Fruit fly (Drosophila melanogaster) whole organism, embryonic: ENCODE measurements around the gene CG7550.

Source experiments
- Aef1 ChIP-seq: fragments of 200-800 bp; sonication (Bioruptor generic); IDR thresholded peaks from 3 replicates; pipeline ENCODE4 v1.3.6; 2022; ENCODE audit warnings: missing biosample characterization, missing genetic modification characterization
- Atf6 ChIP-seq: fragments of 200-800 bp; sonication (Bioruptor generic); IDR thresholded peaks from 2 replicates; pipeline ENCODE4 v1.3.6; 2022; ENCODE audit warnings: missing biosample characterization, missing genetic modification characterization
- Blimp-1 ChIP-seq: fragments of 200-800 bp; sonication (Bioruptor generic); optimal IDR thresholded peaks from 3 replicates; lab custom pipeline; 2018; ENCODE audit warnings: missing biosample characterization, missing genetic modification characterization, mild to moderate bottlenecking, moderate library complexity, missing genetic modification reagents
- CG10274 ChIP-seq: fragments of 200-800 bp; sonication (Bioruptor generic); optimal IDR thresholded peaks from 3 replicates; lab custom pipeline; 2017; ENCODE audit warnings: missing biosample characterization, mild to moderate bottlenecking, missing genetic modification characterization
- CG11560 ChIP-seq: fragments of 200-800 bp; sonication (Bioruptor generic); IDR thresholded peaks from 3 replicates; pipeline ENCODE4 v1.3.6; 2022; ENCODE audit warnings: missing biosample characterization, missing genetic modification characterization
- CG12769 ChIP-seq: fragments of 200-800 bp; sonication (Bioruptor generic); optimal IDR thresholded peaks from 2 replicates; lab custom pipeline; 2019; ENCODE audit warnings: missing biosample characterization, mild to moderate bottlenecking, missing genetic modification characterization, moderate library complexity
- CG14441 ChIP-seq: fragments of 200-800 bp; sonication (Bioruptor generic); IDR thresholded peaks from 2 replicates; pipeline ENCODE4 v1.3.6; 2022; ENCODE audit warnings: missing biosample characterization, missing genetic modification characterization
- CG14965 ChIP-seq: fragments of 200-800 bp; sonication (Bioruptor generic); optimal IDR thresholded peaks from 2 replicates; lab custom pipeline; 2016; ENCODE audit warnings: missing biosample characterization, missing genetic modification characterization, borderline replicate concordance
- CG15514 ChIP-seq: fragments of 200-800 bp; sonication (Bioruptor generic); optimal IDR thresholded peaks from 3 replicates; lab custom pipeline; 2017; ENCODE audit warnings: missing biosample characterization, missing genetic modification characterization, mild to moderate bottlenecking, moderate library complexity, missing genetic modification reagents
- CG1602 ChIP-seq: fragments of 200-800 bp; sonication (Bioruptor generic); optimal IDR thresholded peaks from 3 replicates; lab custom pipeline; 2016; ENCODE audit warnings: missing biosample characterization, missing genetic modification characterization
- CG17912 ChIP-seq: fragments of 200-800 bp; sonication (Bioruptor generic); optimal IDR thresholded peaks from 2 replicates; lab custom pipeline; 2018; ENCODE audit warnings: missing biosample characterization, mild to moderate bottlenecking, missing genetic modification characterization
- CG18476 ChIP-seq: fragments of 200-800 bp; sonication (Bioruptor generic); optimal IDR thresholded peaks from 2 replicates; lab custom pipeline; 2016; ENCODE audit warnings: missing biosample characterization, mild to moderate bottlenecking, missing genetic modification characterization
- CG2129 ChIP-seq: fragments of 200-800 bp; sonication (Bioruptor generic); IDR thresholded peaks from 2 replicates; pipeline ENCODE4 v1.3.6; 2022; ENCODE audit warnings: missing biosample characterization, missing genetic modification characterization; ENCODE audit not compliant: partially characterized antibody
- CG32772 ChIP-seq: fragments of 200-800 bp; sonication (Bioruptor generic); IDR thresholded peaks from 2 replicates; pipeline ENCODE4 v1.3.6; 2022; ENCODE audit warnings: missing biosample characterization, missing genetic modification characterization
- CG3281 ChIP-seq: fragments of 200-800 bp; sonication (Bioruptor generic); optimal IDR thresholded peaks from 3 replicates; lab custom pipeline; 2017; ENCODE audit warnings: missing biosample characterization, mild to moderate bottlenecking, missing genetic modification characterization
- CG3995 ChIP-seq: fragments of 200-800 bp; sonication (Bioruptor generic); optimal IDR thresholded peaks from 3 replicates; lab custom pipeline; 2016; ENCODE audit warnings: missing biosample characterization, missing genetic modification characterization
- CG8478 ChIP-seq: fragments of >200 bp; optimal IDR thresholded peaks from 2 replicates; lab custom pipeline; 2018
- CG9437 ChIP-seq: fragments of 200-800 bp; sonication (Bioruptor generic); optimal IDR thresholded peaks from 2 replicates; lab custom pipeline; 2018; ENCODE audit warnings: missing biosample characterization, mild to moderate bottlenecking, missing genetic modification characterization
- CTCF ChIP-seq: fragments of 200-800 bp; sonication (Bioruptor generic); optimal IDR thresholded peaks from 2 replicates; lab custom pipeline; 2017; ENCODE audit warnings: missing biosample characterization, mild to moderate bottlenecking, missing genetic modification characterization, moderate library complexity
- Eip74EF ChIP-seq, 2 experiments: fragments of 200-800 bp in 1 of 2; fragments of >200 bp in 1 of 2; sonication (Bioruptor generic) in 1 of 2; optimal IDR thresholded peaks; 2 replicates each; lab custom pipeline; 2017 to 2019; ENCODE audit warnings: missing biosample characterization in 2 of 2, missing genetic modification characterization in 2 of 2, mild to moderate bottlenecking in 1 of 2, moderate library complexity in 1 of 2
- Ets65A ChIP-seq: fragments of 200-800 bp; sonication (Bioruptor generic); peaks from one replicate; lab custom pipeline; 2016; ENCODE audit warnings: missing biosample characterization, missing genetic modification characterization
- HLH54F ChIP-seq: fragments of 200-800 bp; sonication (Bioruptor generic); optimal IDR thresholded peaks from 3 replicates; lab custom pipeline; 2016; ENCODE audit warnings: missing biosample characterization, missing genetic modification characterization
- Hsf ChIP-seq: fragments of 200-800 bp; sonication (Bioruptor generic); optimal IDR thresholded peaks from 3 replicates; lab custom pipeline; 2016; ENCODE audit warnings: missing biosample characterization, missing genetic modification characterization
- Mrtf ChIP-seq: fragments of 200-800 bp; sonication (Bioruptor generic); IDR thresholded peaks from 3 replicates; pipeline ENCODE4 v1.3.6; 2022; ENCODE audit warnings: missing biosample characterization, missing genetic modification characterization
- Rx ChIP-seq: fragments of 200-800 bp; sonication (Bioruptor generic); IDR thresholded peaks from 2 replicates; pipeline ENCODE4 v1.3.6; 2022; ENCODE audit warnings: missing biosample characterization, missing genetic modification characterization
- Scr ChIP-seq: fragments of 200-800 bp; sonication (Bioruptor generic); IDR thresholded peaks from 2 replicates; pipeline ENCODE4 v1.3.6; 2022; ENCODE audit warnings: missing biosample characterization, missing genetic modification characterization; ENCODE audit not compliant: partially characterized antibody
- Sry-δ ChIP-seq: fragments of 200-800 bp; sonication (Bioruptor generic); optimal IDR thresholded peaks from 2 replicates; lab custom pipeline; 2016; ENCODE audit warnings: missing biosample characterization, missing genetic modification characterization
- Vsx1 ChIP-seq: fragments of 200-800 bp; sonication (Bioruptor generic); optimal IDR thresholded peaks from 2 replicates; lab custom pipeline; 2017; ENCODE audit warnings: missing biosample characterization, mild to moderate bottlenecking, missing genetic modification characterization, missing genetic modification reagents
- ab ChIP-seq: fragments of 200-800 bp; sonication (Bioruptor generic); optimal IDR thresholded peaks from 2 replicates; lab custom pipeline; 2016; ENCODE audit warnings: missing biosample characterization, missing genetic modification characterization
- ap ChIP-seq: fragments of 200-800 bp; sonication (Bioruptor generic); IDR thresholded peaks from 2 replicates; pipeline ENCODE4 v1.3.6; 2022; ENCODE audit warnings: missing biosample characterization, missing genetic modification characterization
- ara ChIP-seq: fragments of 200-800 bp; sonication (Bioruptor generic); IDR thresholded peaks from 2 replicates; pipeline ENCODE4 v1.3.6; 2022; ENCODE audit warnings: missing biosample characterization, missing genetic modification characterization
- bigmax ChIP-seq: fragments of 200-800 bp; sonication (Bioruptor generic); optimal IDR thresholded peaks from 2 replicates; lab custom pipeline; 2018; ENCODE audit warnings: missing biosample characterization, mild to moderate bottlenecking, missing genetic modification characterization
- br ChIP-seq: fragments of >200 bp; optimal IDR thresholded peaks from 2 replicates; lab custom pipeline; 2017
- ci ChIP-seq: fragments of 200-800 bp; sonication (Bioruptor generic); IDR thresholded peaks from 3 replicates; pipeline ENCODE4 v1.3.6; 2022; ENCODE audit warnings: missing biosample characterization, missing genetic modification characterization
- da ChIP-seq: fragments of 200-800 bp; sonication (Bioruptor generic); optimal IDR thresholded peaks from 2 replicates; lab custom pipeline; 2016; ENCODE audit warnings: missing biosample characterization, missing genetic modification characterization
- dimm ChIP-seq: fragments of 200-800 bp; sonication (Bioruptor generic); IDR thresholded peaks from 2 replicates; pipeline ENCODE4 v1.3.6; 2022; ENCODE audit warnings: missing biosample characterization, missing genetic modification characterization
- dmrt99B ChIP-seq: fragments of 200-800 bp; sonication (Bioruptor generic); optimal IDR thresholded peaks from 2 replicates; lab custom pipeline; 2018; ENCODE audit warnings: missing biosample characterization, mild to moderate bottlenecking, missing genetic modification characterization, moderate library complexity
- esg ChIP-seq: fragments of 200-800 bp; sonication (Bioruptor generic); conservative IDR thresholded peaks from 2 replicates; pipeline ENCODE4 v1.3.6; 2022; ENCODE audit warnings: missing biosample characterization, missing genetic modification characterization
- eve ChIP-seq, 2 experiments: fragments of >200 bp; optimal IDR thresholded peaks; 2 replicates each; lab custom pipeline; 2017; ENCODE audit warnings: missing biosample characterization in 2 of 2, missing genetic modification characterization in 2 of 2
- ftz-f1 ChIP-seq: fragments of 200-800 bp; sonication (Bioruptor generic); optimal IDR thresholded peaks from 2 replicates; lab custom pipeline; 2016; ENCODE audit warnings: missing biosample characterization, missing genetic modification characterization
- gcm2 ChIP-seq: fragments of 200-800 bp; sonication (Bioruptor generic); optimal IDR thresholded peaks from 2 replicates; lab custom pipeline; 2016; ENCODE audit warnings: missing biosample characterization, missing genetic modification characterization
- h ChIP-seq: fragments of >200 bp; optimal IDR thresholded peaks from 2 replicates; lab custom pipeline; 2017
- ham ChIP-seq: fragments of 200-800 bp; sonication (Bioruptor generic); IDR thresholded peaks from 2 replicates; pipeline ENCODE4 v1.3.6; 2022; ENCODE audit warnings: missing biosample characterization, missing genetic modification characterization
- lmd ChIP-seq: fragments of 200-800 bp; sonication (Bioruptor generic); IDR thresholded peaks from 2 replicates; pipeline ENCODE4 v1.3.6; 2022; ENCODE audit warnings: missing biosample characterization, missing genetic modification characterization
- nerfin-1 ChIP-seq: fragments of 200-800 bp; sonication (Bioruptor generic); optimal IDR thresholded peaks from 3 replicates; lab custom pipeline; 2019; ENCODE audit warnings: missing biosample characterization, mild to moderate bottlenecking, missing genetic modification characterization, moderate library complexity
- oc ChIP-seq: fragments of 200-800 bp; sonication (Bioruptor generic); optimal IDR thresholded peaks from 2 replicates; lab custom pipeline; 2018; ENCODE audit warnings: missing biosample characterization, mild to moderate bottlenecking, missing genetic modification characterization, moderate library complexity
- pan ChIP-seq, 4 experiments: fragments of >200 bp in 3 of 4; fragments of 200-800 bp in 1 of 4; sonication (Bioruptor generic) in 1 of 4; optimal IDR thresholded peaks in 3 of 4; IDR thresholded peaks in 1 of 4; 2 replicates each; pipeline versions ENCODE4 v1.3.6 to Lab custom; 2017 to 2022; ENCODE audit warnings: missing biosample characterization in 2 of 4, missing genetic modification characterization in 2 of 4, mixed read lengths in 1 of 4
- pum ChIP-seq: fragments of 200-800 bp; sonication (Bioruptor generic); optimal IDR thresholded peaks from 2 replicates; lab custom pipeline; 2016; ENCODE audit warnings: missing biosample characterization, missing genetic modification characterization
- sens ChIP-seq: fragments of 200-800 bp; sonication (Bioruptor generic); peaks from one replicate; lab custom pipeline; 2016; ENCODE audit warnings: missing biosample characterization, missing genetic modification characterization
- tin ChIP-seq: fragments of 200-800 bp; sonication (Bioruptor generic); optimal IDR thresholded peaks from 3 replicates; lab custom pipeline; 2016; ENCODE audit warnings: missing biosample characterization, missing genetic modification characterization
- zf30C ChIP-seq: fragments of 200-800 bp; sonication (Bioruptor generic); optimal IDR thresholded peaks from 3 replicates; lab custom pipeline; 2018; ENCODE audit warnings: missing biosample characterization, mild to moderate bottlenecking, missing genetic modification characterization

Gene CG7550

dm6 chr3L:8153206-8153996 is 29.1 kb upstream of the CG7550 start (continued):
- TF ChIP-seq ci: peak; percentile 91
- no peak for TF ChIP-seq ham
- TF ChIP-seq CG3995 (GFP tag; lab: Kevin White, UChicago): no peak
- no peak for TF ChIP-seq ftz-f1
- TF ChIP-seq CG18476: peak; percentile 23
- peak; percentile 5 for TF ChIP-seq CG12769 (tag; lab: Kevin White, UChicago)
- no peak for TF ChIP-seq CG14965 (GFP tag; lab: Kevin White, UChicago)
- TF ChIP-seq Vsx1: no peak
- TF ChIP-seq nerfin-1 (tag; lab: Kevin White, UChicago): peak; percentile 20
- no peak for TF ChIP-seq CG2129
- peak in 1 of 2 experiments; percentile 40 for TF ChIP-seq Eip74EF (GFP tag; optimal IDR thresholded peaks at IDR 0.05; lab: Kevin White, UChicago)
- TF ChIP-seq ara (GFP tag; lab: Robert Waterston, UW): peak; percentile 29; the same call in 1 of the 2 replicates
- TF ChIP-seq CG3281 (GFP tag; lab: Kevin White, UChicago): peak; percentile 22
- TF ChIP-seq HLH54F (GFP tag; lab: Kevin White, UChicago): no peak
- TF ChIP-seq tin (GFP tag; lab: Kevin White, UChicago): peak; percentile 58
- TF ChIP-seq Aef1 (GFP tag; lab: Robert Waterston, UW): peak; percentile 46; the same call in 1 of the 3 replicates
- peak; percentile 54; the same call in 1 of the 2 replicates for TF ChIP-seq esg (GFP tag; lab: Robert Waterston, UW)
- no peak for TF ChIP-seq bigmax (GFP tag; lab: Kevin White, UChicago)
- TF ChIP-seq dmrt99B (tag; lab: Kevin White, UChicago): peak; percentile 80
- TF ChIP-seq CG15514 (GFP tag; lab: Kevin White, UChicago): peak; percentile 29
- no peak for TF ChIP-seq gcm2
- peak; percentile 54 for TF ChIP-seq pum
- peak; percentile 53; the same call in 1 of the 3 replicates for TF ChIP-seq Mrtf (GFP tag; lab: Robert Waterston, UW)
- TF ChIP-seq CG17912: no peak
- no peak for TF ChIP-seq Scr (GFP tag; lab: Robert Waterston, UW)
- no peak for TF ChIP-seq CG8478 (lab: Kevin White, UChicago)
- TF ChIP-seq lmd (GFP tag; lab: Robert Waterston, UW): peak; percentile 59
- peak; percentile 31 for TF ChIP-seq CG10274 (GFP tag; lab: Kevin White, UChicago)
- no peak for TF ChIP-seq Atf6 (GFP tag; lab: Robert Waterston, UW)
- peak; percentile 57 for TF ChIP-seq CG32772 (GFP tag; lab: Robert Waterston, UW)
- no peak for TF ChIP-seq zf30C (GFP tag; lab: Kevin White, UChicago)
- TF ChIP-seq ap (GFP tag; lab: Robert Waterston, UW): peak; percentile 49; the same call in 1 of the 2 replicates
- TF ChIP-seq CTCF: no peak
- no peak for TF ChIP-seq br (lab: Kevin White, UChicago)
- TF ChIP-seq Sry-δ (GFP tag; lab: Kevin White, UChicago): peak; percentile 7
- no peak for TF ChIP-seq dimm (GFP tag; lab: Robert Waterston, UW)
- no peak for TF ChIP-seq pan (optimal IDR thresholded peaks at IDR 0.05; lab: Kevin White, UChicago)
- TF ChIP-seq pan (GFP tag; optimal IDR thresholded peaks at IDR 0.05 in 1 of 2, IDR thresholded peaks at IDR 0.05 in 1 of 2): peak in 1 of 2 experiments; percentile 69
- peak; percentile 1 for TF ChIP-seq ab (GFP tag; lab: Kevin White, UChicago)
- TF ChIP-seq CG11560 (tag; lab: Robert Waterston, UW): no peak
- TF ChIP-seq da (GFP tag; lab: Kevin White, UChicago): no peak
- peak; percentile 65 for TF ChIP-seq Blimp-1 (GFP tag; lab: Kevin White, UChicago)
- peak in 1 of 2 experiments; percentile 62 for TF ChIP-seq eve (GFP tag; optimal IDR thresholded peaks at IDR 0.05; lab: Kevin White, UChicago)
- TF ChIP-seq oc (tag; lab: Kevin White, UChicago): peak; percentile 80
- peak; percentile 92 for TF ChIP-seq sens
- peak; percentile 66 for TF ChIP-seq CG14441
- TF ChIP-seq Hsf: peak; percentile 44
- TF ChIP-seq CG9437: peak; percentile 43
- TF ChIP-seq h: no peak
- peak; percentile 58 for TF ChIP-seq Rx (GFP tag; lab: Robert Waterston, UW)
- peak; percentile 41 for TF ChIP-seq CG1602 (GFP tag; lab: Kevin White, UChicago)
- peak; percentile 46 for TF ChIP-seq Ets65A (GFP tag; lab: Kevin White, UChicago)
